Worm (Caenorhabditis elegans): ENCODE results near the gene pms-2.

Gene pms-2

DNA sequence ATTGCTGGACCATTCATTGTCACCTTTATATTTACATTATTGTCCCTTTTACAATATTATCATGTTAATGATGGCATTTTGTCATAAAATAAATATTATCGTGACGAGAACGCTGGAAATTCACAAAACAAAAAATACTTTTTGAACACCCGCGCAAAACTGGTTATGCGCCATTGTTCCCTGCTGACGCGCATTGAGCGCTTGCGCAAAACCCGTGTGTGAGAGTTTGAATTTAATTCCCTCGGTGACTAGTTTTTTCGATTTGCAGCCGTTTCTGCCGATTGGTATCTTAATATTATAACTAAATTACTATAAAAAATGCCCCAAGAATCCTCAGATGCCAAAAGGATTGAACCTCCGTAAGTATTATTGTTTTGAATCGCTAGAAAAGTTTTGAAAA, 49.0 kb downstream of the pms-2 start, which contains the start of gene pafo-1 (continued):
- peak; percentile 90 for TF ChIP-seq efl-1 (GFP tag; optimal IDR thresholded peaks at IDR 0.05)
- TF ChIP-seq lir-1 (GFP tag; conservative IDR thresholded peaks at IDR 0.05), result 0 out of 2 replicates have a peak, but pooled peaks have one; percentile 42
- no peak for TF ChIP-seq nhr-27 (tag; optimal IDR thresholded peaks at IDR 0.05)
- peak; percentile 100 for TF ChIP-seq lin-54 (GFP tag; optimal IDR thresholded peaks at IDR 0.05)
- peak; percentile 92 to 98 (median 93) for TF ChIP-seq lin-35 (GFP tag; optimal IDR thresholded peaks at IDR 0.05)
- peak; percentile 66 for TF ChIP-seq tbp1 (GFP tag; optimal IDR thresholded peaks at IDR 0.05)
- TF ChIP-seq let-526 (GFP tag; IDR thresholded peaks at IDR 0.05), result peak; percentile 64; the same call in 1 of the 2 replicates
- peak; percentile 57 for TF ChIP-seq unc-130 (GFP tag; optimal IDR thresholded peaks at IDR 0.05)
- no peak for TF ChIP-seq ceh-40 (GFP tag; IDR thresholded peaks at IDR 0.05)
- peak; percentile 84 for TF ChIP-seq K11D2.4 (GFP tag; IDR thresholded peaks at IDR 0.05)
- no peak for TF ChIP-seq lin-26 (GFP tag; IDR thresholded peaks at IDR 0.05)
- peak; percentile 88 for TF ChIP-seq rcor-1 (GFP tag; IDR thresholded peaks at IDR 0.05)
- TF ChIP-seq ztf-18 (tag; optimal IDR thresholded peaks at IDR 0.05), result peak; percentile 99
- TF ChIP-seq F57C9.4 (tag; optimal IDR thresholded peaks at IDR 0.05), result no peak
- no peak for TF ChIP-seq mes-4 (tag; optimal IDR thresholded peaks at IDR 0.05)
- no peak for TF ChIP-seq F37B4.10 (GFP tag; IDR thresholded peaks at IDR 0.05)
- TF ChIP-seq C17E4.6 (GFP tag; IDR thresholded peaks at IDR 0.05), result no peak
- no peak for TF ChIP-seq aptf-2 (GFP tag; conservative IDR thresholded peaks at IDR 0.05)
- peak; percentile 64 for TF ChIP-seq hmg-1.2 (GFP tag; IDR thresholded peaks at IDR 0.05)
- no peak for TF ChIP-seq rec-8 (tag; optimal IDR thresholded peaks at IDR 0.05)
- peak; percentile 95 for TF ChIP-seq dox-1 (GFP tag; IDR thresholded peaks at IDR 0.05)
- no peak for TF ChIP-seq hsf-1 (GFP tag; IDR thresholded peaks at IDR 0.05)
- peak; percentile 91 for TF ChIP-seq mcd-1 (GFP tag; IDR thresholded peaks at IDR 0.05)
- no peak for TF ChIP-seq cebp-1 (GFP tag; IDR thresholded peaks at IDR 0.05)
- TF ChIP-seq cebp-1 (tag; optimal IDR thresholded peaks at IDR 0.05), result no peak
- no peak for TF ChIP-seq F57A8.1 (GFP tag; optimal IDR thresholded peaks at IDR 0.05)
- peak; percentile 87 for TF ChIP-seq lin-40 (tag; optimal IDR thresholded peaks at IDR 0.05)
- TF ChIP-seq ztf-3 (GFP tag; optimal IDR thresholded peaks at IDR 0.05), result no peak
- TF ChIP-seq ceh-100 (GFP tag; IDR thresholded peaks at IDR 0.05), result peak; percentile 84
- TF ChIP-seq egl-18 (GFP tag; IDR thresholded peaks at IDR 0.05), result no peak
- TF ChIP-seq F39B2.1 (GFP tag; IDR thresholded peaks at IDR 0.05), result no peak
- no peak for TF ChIP-seq ets-4 (GFP tag; optimal IDR thresholded peaks at IDR 0.05)
- peak; percentile 57 for TF ChIP-seq snpc-3.4 (tag; optimal IDR thresholded peaks at IDR 0.05)
- TF ChIP-seq nhr-179 (tag; optimal IDR thresholded peaks at IDR 0.05), result no peak
- no peak for TF ChIP-seq mxl-1 (tag; optimal IDR thresholded peaks at IDR 0.05)
- no peak for TF ChIP-seq akir-1 (GFP tag; optimal IDR thresholded peaks at IDR 0.05)
- TF ChIP-seq atf-7 (tag; optimal IDR thresholded peaks at IDR 0.05), result peak; percentile 42
- TF ChIP-seq rpc-1 (optimal IDR thresholded peaks at IDR 0.05), result no peak
- no peak for TF ChIP-seq rpc-1 (tag; optimal IDR thresholded peaks at IDR 0.05)
- TF ChIP-seq Y53F4B.3 (GFP tag; IDR thresholded peaks at IDR 0.05), result no peak
- TF ChIP-seq F23B12.7 (tag; optimal IDR thresholded peaks at IDR 0.05; ENCODE audit: insufficient read depth), result peak; percentile 30
- peak; percentile 27 for TF ChIP-seq nhr-80 (tag; optimal IDR thresholded peaks at IDR 0.05)
- no peak for TF ChIP-seq mel-28 (tag; optimal IDR thresholded peaks at IDR 0.05; ENCODE audit: borderline replicate concordance)
- peak in 1 of 2 experiments; percentile 16 for TF ChIP-seq let-607 (tag; optimal IDR thresholded peaks at IDR 0.05)
- peak; percentile 56 for TF ChIP-seq him-1 (tag; optimal IDR thresholded peaks at IDR 0.05)
- TF ChIP-seq F52B5.7 (tag; optimal IDR thresholded peaks at IDR 0.05), result no peak
- peak; percentile 35 for TF ChIP-seq B0035.1 (tag; optimal IDR thresholded peaks at IDR 0.05)
- peak; percentile 62; the same call in 1 of the 2 replicates for TF ChIP-seq attf-3 (GFP tag; conservative IDR thresholded peaks at IDR 0.05)
- peak; percentile 35; the same call in 1 of the 2 replicates for TF ChIP-seq ceh-91 (GFP tag; IDR thresholded peaks at IDR 0.05)
